Worm (Caenorhabditis elegans) whole organism, L2 larva: ENCODE data around the gene cogc-2.

Experiments
- ama-1 ChIP-seq: fragments of 150-350 bp; optimal IDR thresholded peaks from 2 replicates; lab custom pipeline; 2018; ENCODE audit warnings: inconsistent platforms
- blmp-1 ChIP-seq: sonication (generic microtip); optimal IDR thresholded peaks from 2 replicates; lab custom pipeline; 2017; ENCODE audit warnings: missing genetic modification characterization, mild to moderate bottlenecking, missing compliant biosample characterization, antibody characterized with exemption, moderate library complexity; ENCODE audit not compliant: insufficient read depth
- dmd-4 ChIP-seq: sonication (generic microtip); optimal IDR thresholded peaks from 2 replicates; lab custom pipeline; 2017; ENCODE audit warnings: missing biosample characterization, missing genetic modification characterization
- egl-27 ChIP-seq: sonication (generic microtip); optimal IDR thresholded peaks from 3 replicates; lab custom pipeline; 2017; ENCODE audit warnings: missing biosample characterization, missing genetic modification reagents, missing genetic modification characterization
- nhr-10 ChIP-seq: sonication (generic microtip); optimal IDR thresholded peaks from 2 replicates; lab custom pipeline; 2017; ENCODE audit warnings: missing biosample characterization, missing genetic modification characterization
- nhr-12 ChIP-seq: fragments of 150-350 bp; optimal IDR thresholded peaks from 2 replicates; lab custom pipeline; 2014; ENCODE audit warnings: missing biosample characterization, missing genetic modification characterization
- nhr-237 ChIP-seq: fragments of 150-350 bp; optimal IDR thresholded peaks from 2 replicates; lab custom pipeline; 2014; ENCODE audit warnings: missing biosample characterization, missing genetic modification characterization
- nhr-77 ChIP-seq: fragments of 150-350 bp; optimal IDR thresholded peaks from 2 replicates; lab custom pipeline; 2014; ENCODE audit warnings: missing biosample characterization, missing genetic modification characterization
- zag-1 ChIP-seq: fragments of 150-350 bp; optimal IDR thresholded peaks from 2 replicates; lab custom pipeline; 2014; ENCODE audit warnings: missing biosample characterization, missing genetic modification characterization

ce11 chrIV:7049672-7050206 lies 10.4 kb upstream of the cogc-2 start, which contains the start of gene nhr-105:
- TF ChIP-seq zag-1 (tag; lab: Kevin White, UChicago) (no peak), egl-27 (peak; percentile 65), nhr-77 (tag; lab: Kevin White, UChicago) (no peak), blmp-1 (tag; lab: Kevin White, UChicago) (peak; percentile 85), nhr-10 (tag; lab: Kevin White, UChicago) (no peak), nhr-12 (tag; lab: Kevin White, UChicago) (no peak), nhr-237 (tag; lab: Kevin White, UChicago) (no peak), dmd-4 (no peak), ama-1 (lab: Kevin White, UChicago) (no peak)
